Worm (Caenorhabditis elegans): ENCODE data around the gene srsx-40.

- TF ChIP-seq zag-1 (tag; optimal IDR thresholded peaks at IDR 0.05), result no peak
- no peak for TF ChIP-seq grh-1 (GFP tag; IDR thresholded peaks at IDR 0.05)
- TF ChIP-seq lin-13 (GFP tag; optimal IDR thresholded peaks at IDR 0.05), result peak; percentile 42
- TF ChIP-seq dsc-1 (tag; optimal IDR thresholded peaks at IDR 0.05), result peak; percentile 53
- TF ChIP-seq lsy-2 (tag; optimal IDR thresholded peaks at IDR 0.05), result peak; percentile 26 to 66
- no peak for TF ChIP-seq efl-3 (GFP tag; optimal IDR thresholded peaks at IDR 0.05)
- no peak for TF ChIP-seq unc-62 (GFP tag; optimal IDR thresholded peaks at IDR 0.05)
- no peak for TF ChIP-seq snpc-4 (tag; optimal IDR thresholded peaks at IDR 0.05)
- TF ChIP-seq ama-1 (optimal IDR thresholded peaks at IDR 0.05), result peak; percentile 62
- TF ChIP-seq nhr-76 (tag; optimal IDR thresholded peaks at IDR 0.05), result no peak
- TF ChIP-seq rnt-1 (tag; optimal IDR thresholded peaks at IDR 0.05), result peak; percentile 19
- TF ChIP-seq aly-2 (tag; optimal IDR thresholded peaks at IDR 0.05), result no peak
- no peak for TF ChIP-seq ztf-11 (tag; optimal IDR thresholded peaks at IDR 0.05)
- TF ChIP-seq C34B4.2 (tag; optimal IDR thresholded peaks at IDR 0.05), result no peak
Measured at ce11 chrV:7730488-7730887, 27.1 kb upstream of the srsx-40 start.
